Worm (Caenorhabditis elegans) whole organism, young adult: ENCODE results near the gene algn-9.

ENCODE experiments used
- B0261.1 ChIP-seq: sonication (generic microtip); optimal IDR thresholded peaks from 2 replicates; lab custom pipeline; 2016; ENCODE audit warnings: mild to moderate bottlenecking, missing genetic modification characterization, moderate library complexity, missing compliant biosample characterization
- B0336.3 ChIP-seq: fragments of 200-800 bp; sonication (Bioruptor generic); IDR thresholded peaks from 2 replicates; pipeline ENCODE4 v1.3.6; 2022; ENCODE audit warnings: missing genetic modification characterization, missing compliant biosample characterization
- F10E7.11 ChIP-seq: sonication (generic microtip); optimal IDR thresholded peaks from 2 replicates; lab custom pipeline; 2017; ENCODE audit warnings: mild to moderate bottlenecking, missing genetic modification characterization, moderate library complexity, missing compliant biosample characterization
- F52B5.7 ChIP-seq: sonication (generic microtip); optimal IDR thresholded peaks from 2 replicates; lab custom pipeline; 2016; ENCODE audit warnings: mild to moderate bottlenecking, missing genetic modification characterization, missing compliant biosample characterization
- F55B11.4 ChIP-seq: sonication (generic microtip); optimal IDR thresholded peaks from 2 replicates; lab custom pipeline; 2016; ENCODE audit warnings: missing compliant biosample characterization, missing genetic modification characterization, borderline replicate concordance; ENCODE audit not compliant: insufficient read depth
- F57C9.4 ChIP-seq: sonication (generic microtip); optimal IDR thresholded peaks from 2 replicates; lab custom pipeline; 2017; ENCODE audit warnings: mild to moderate bottlenecking, missing genetic modification characterization, missing compliant biosample characterization
- K11D2.4 ChIP-seq: fragments of 200-800 bp; sonication (Bioruptor generic); IDR thresholded peaks from 2 replicates; pipeline ENCODE4 v1.3.6; 2022; ENCODE audit warnings: missing genetic modification reagents, missing genetic modification characterization, missing compliant biosample characterization
- T07F8.4 ChIP-seq: sonication (generic microtip); optimal IDR thresholded peaks from 2 replicates; lab custom pipeline; 2016; ENCODE audit warnings: mild to moderate bottlenecking, missing genetic modification characterization, moderate library complexity, missing compliant biosample characterization
- Y67H2A.10 ChIP-seq: fragments of 200-800 bp; sonication (Bioruptor generic); conservative IDR thresholded peaks from 2 replicates; pipeline ENCODE4 v1.3.6; 2022; ENCODE audit warnings: missing genetic modification reagents, missing genetic modification characterization, missing compliant biosample characterization
- Y79H2A.3 ChIP-seq: fragments of 200-800 bp; sonication (Bioruptor generic); conservative IDR thresholded peaks from 2 replicates; pipeline ENCODE4 v1.3.6; 2022; ENCODE audit warnings: missing genetic modification reagents, missing genetic modification characterization, missing compliant biosample characterization
- ZK185.1 ChIP-seq: sonication (generic microtip); optimal IDR thresholded peaks from 2 replicates; lab custom pipeline; 2016; ENCODE audit warnings: mild to moderate bottlenecking, missing genetic modification characterization, missing compliant biosample characterization; ENCODE audit not compliant: poor library complexity, severe bottlenecking
- ama-1 ChIP-seq, 3 experiments: fragments of 150-350 bp in 1 of 3; sonication (generic microtip) in 2 of 3; optimal IDR thresholded peaks; 2 replicates each; lab custom pipeline; 2014 to 2018; ENCODE audit warnings: missing biosample characterization in 2 of 3, missing genetic modification characterization in 2 of 3, missing genetic modification reagents in 2 of 3
- atf-7 ChIP-seq: sonication (generic microtip); optimal IDR thresholded peaks from 2 replicates; lab custom pipeline; 2017; ENCODE audit warnings: mild to moderate bottlenecking, missing genetic modification characterization, missing compliant biosample characterization
- athp-1 ChIP-seq: sonication (generic microtip); optimal IDR thresholded peaks from 2 replicates; lab custom pipeline; 2017; ENCODE audit warnings: mild to moderate bottlenecking, missing genetic modification characterization, missing compliant biosample characterization
- attf-3 ChIP-seq: fragments of 200-800 bp; sonication (Bioruptor generic); conservative IDR thresholded peaks from 2 replicates; pipeline ENCODE4 v1.3.6; 2022; ENCODE audit warnings: missing genetic modification reagents, missing genetic modification characterization, missing compliant biosample characterization
- attf-5 ChIP-seq: fragments of 200-800 bp; sonication (Bioruptor generic); optimal IDR thresholded peaks from 2 replicates; lab custom pipeline; 2018; ENCODE audit warnings: mild to moderate bottlenecking, missing genetic modification characterization, missing compliant biosample characterization
- cebp-2 ChIP-seq: fragments of 200-800 bp; sonication (Bioruptor generic); IDR thresholded peaks from 2 replicates; pipeline ENCODE4 v1.3.6; 2022; ENCODE audit warnings: missing genetic modification characterization, missing compliant biosample characterization
- ceh-40 ChIP-seq: fragments of 200-800 bp; sonication (Bioruptor generic); IDR thresholded peaks from 2 replicates; pipeline ENCODE4 v1.3.6; 2022; ENCODE audit warnings: missing genetic modification characterization, missing compliant biosample characterization
- ceh-79 ChIP-seq: sonication (generic microtip); optimal IDR thresholded peaks from 2 replicates; lab custom pipeline; 2017; ENCODE audit warnings: mild to moderate bottlenecking, missing genetic modification characterization, missing compliant biosample characterization
- die-1 ChIP-seq: sonication (generic microtip); optimal IDR thresholded peaks from 2 replicates; lab custom pipeline; 2016; ENCODE audit warnings: missing genotype, mild to moderate bottlenecking, missing genetic modification characterization, missing compliant biosample characterization
- efl-1 ChIP-seq: fragments of 150-350 bp; optimal IDR thresholded peaks from 2 replicates; lab custom pipeline; 2014; ENCODE audit warnings: missing biosample characterization, missing genetic modification reagents, missing genetic modification characterization
- fkh-3 ChIP-seq: sonication (generic microtip); optimal IDR thresholded peaks from 2 replicates; lab custom pipeline; 2016; ENCODE audit warnings: mild to moderate bottlenecking, missing genetic modification characterization, missing compliant biosample characterization
- hlh-12 ChIP-seq: sonication (generic microtip); optimal IDR thresholded peaks from 2 replicates; lab custom pipeline; 2016; ENCODE audit warnings: missing genetic modification characterization, missing compliant biosample characterization
- hlh-26 ChIP-seq: fragments of 200-800 bp; sonication (Bioruptor generic); conservative IDR thresholded peaks from 2 replicates; pipeline ENCODE4 v1.3.6; 2022; ENCODE audit warnings: missing genetic modification reagents, missing genetic modification characterization, missing compliant biosample characterization
- hmg-1.2 ChIP-seq: fragments of 200-800 bp; sonication (Bioruptor generic); IDR thresholded peaks from 2 replicates; pipeline ENCODE4 v1.3.6; 2022; ENCODE audit warnings: missing genetic modification reagents, missing genetic modification characterization, missing compliant biosample characterization
- hrde-1 ChIP-seq: sonication (generic microtip); optimal IDR thresholded peaks from 2 replicates; lab custom pipeline; 2016; ENCODE audit warnings: missing genetic modification characterization, mild to moderate bottlenecking, missing compliant biosample characterization, moderate library complexity, missing genotype, missing genetic modification reagents, borderline replicate concordance
- lag-1 ChIP-seq: fragments of 200-800 bp; sonication (Bioruptor generic); IDR thresholded peaks from 2 replicates; pipeline ENCODE4 v1.3.6; 2022; ENCODE audit warnings: missing genetic modification reagents, missing genetic modification characterization, missing compliant biosample characterization
- let-526 ChIP-seq: fragments of 200-800 bp; sonication (Bioruptor generic); IDR thresholded peaks from 2 replicates; pipeline ENCODE4 v1.3.6; 2022; ENCODE audit warnings: missing genetic modification reagents, missing genetic modification characterization, missing compliant biosample characterization
- let-607 ChIP-seq, 2 experiments: fragments of 200-800 bp in 1 of 2; sonication (Bioruptor generic) in 1 of 2; sonication (generic microtip) in 1 of 2; optimal IDR thresholded peaks; 2 replicates each; lab custom pipeline; 2016 to 2018; ENCODE audit warnings: mild to moderate bottlenecking in 2 of 2, missing compliant biosample characterization in 2 of 2, missing genetic modification characterization in 2 of 2, moderate library complexity in 2 of 2, missing genotype in 1 of 2
- lin-40 ChIP-seq: sonication (generic microtip); optimal IDR thresholded peaks from 2 replicates; lab custom pipeline; 2016; ENCODE audit warnings: missing genetic modification characterization, mild to moderate bottlenecking, missing compliant biosample characterization, missing genotype, missing genetic modification reagents
- lir-1 ChIP-seq: fragments of 200-800 bp; sonication (Bioruptor generic); conservative IDR thresholded peaks from 2 replicates; pipeline ENCODE4 v1.3.6; 2022; ENCODE audit warnings: missing genetic modification reagents, missing genetic modification characterization, missing compliant biosample characterization
- mxl-1 ChIP-seq: sonication (generic microtip); optimal IDR thresholded peaks from 2 replicates; lab custom pipeline; 2016; ENCODE audit warnings: missing genetic modification characterization, missing compliant biosample characterization
- nfya-1 ChIP-seq: sonication (generic microtip); optimal IDR thresholded peaks from 2 replicates; lab custom pipeline; 2017; ENCODE audit warnings: antibody characterized with exemption, missing compliant biosample characterization, missing genetic modification characterization, borderline replicate concordance; ENCODE audit not compliant: insufficient read depth
- nfyb-1 ChIP-seq: fragments of 200-800 bp; sonication (Bioruptor generic); IDR thresholded peaks from 2 replicates; pipeline ENCODE4 v1.3.6; 2022; ENCODE audit warnings: missing genetic modification reagents, missing genetic modification characterization, missing compliant biosample characterization
- nhr-27 ChIP-seq: fragments of 200-800 bp; sonication (Bioruptor generic); optimal IDR thresholded peaks from 2 replicates; lab custom pipeline; 2018; ENCODE audit warnings: mild to moderate bottlenecking, missing genetic modification characterization, moderate library complexity, missing compliant biosample characterization
- nhr-90 ChIP-seq: sonication (generic microtip); optimal IDR thresholded peaks from 2 replicates; lab custom pipeline; 2016; ENCODE audit warnings: missing genotype, mild to moderate bottlenecking, missing genetic modification characterization, missing compliant biosample characterization
- pbrm-1 ChIP-seq: fragments of 200-800 bp; sonication (Bioruptor generic); IDR thresholded peaks from 2 replicates; pipeline ENCODE4 v1.3.6; 2022; ENCODE audit warnings: missing genetic modification reagents, missing genetic modification characterization, missing compliant biosample characterization
- rcor-1 ChIP-seq: fragments of 200-800 bp; sonication (Bioruptor generic); IDR thresholded peaks from 2 replicates; pipeline ENCODE4 v1.3.6; 2022; ENCODE audit warnings: missing genetic modification reagents, missing genetic modification characterization, missing compliant biosample characterization
- rec-8 ChIP-seq, 2 experiments: sonication (generic microtip); optimal IDR thresholded peaks; 2 replicates each; lab custom pipeline; 2016; ENCODE audit warnings: mild to moderate bottlenecking in 2 of 2, missing genetic modification characterization in 2 of 2, missing genetic modification reagents in 2 of 2, missing genotype in 2 of 2, missing biosample characterization in 1 of 2, missing compliant biosample characterization in 1 of 2, moderate library complexity in 1 of 2
- sdz-38 ChIP-seq: sonication (generic microtip); optimal IDR thresholded peaks from 2 replicates; lab custom pipeline; 2016; ENCODE audit warnings: missing genotype, missing genetic modification characterization, missing compliant biosample characterization
- xnd-1 ChIP-seq: sonication (generic microtip); optimal IDR thresholded peaks from 2 replicates; lab custom pipeline; 2016; ENCODE audit warnings: missing genotype, missing genetic modification reagents, missing genetic modification characterization, missing compliant biosample characterization
- ztf-25 ChIP-seq: fragments of 200-800 bp; sonication (Bioruptor generic); IDR thresholded peaks from 2 replicates; pipeline ENCODE4 v1.3.6; 2022; ENCODE audit warnings: missing genetic modification reagents, missing genetic modification characterization, missing compliant biosample characterization
- ztf-28 ChIP-seq: fragments of 200-800 bp; sonication (Bioruptor generic); IDR thresholded peaks from 2 replicates; pipeline ENCODE4 v1.3.6; 2022; ENCODE audit warnings: missing genetic modification reagents, missing genetic modification characterization, missing compliant biosample characterization

The algn-9 gene

ce11 chrII:10537988-10538387, 46.1 kb upstream of the algn-9 start (continued):
- TF ChIP-seq K11D2.4 (GFP tag; lab: Robert Waterston, UW) (0 out of 2 replicates have a peak, but pooled peaks have one; percentile 39), F55B11.4 (tag; lab: Kevin White, UChicago) (no peak)

DNA sequence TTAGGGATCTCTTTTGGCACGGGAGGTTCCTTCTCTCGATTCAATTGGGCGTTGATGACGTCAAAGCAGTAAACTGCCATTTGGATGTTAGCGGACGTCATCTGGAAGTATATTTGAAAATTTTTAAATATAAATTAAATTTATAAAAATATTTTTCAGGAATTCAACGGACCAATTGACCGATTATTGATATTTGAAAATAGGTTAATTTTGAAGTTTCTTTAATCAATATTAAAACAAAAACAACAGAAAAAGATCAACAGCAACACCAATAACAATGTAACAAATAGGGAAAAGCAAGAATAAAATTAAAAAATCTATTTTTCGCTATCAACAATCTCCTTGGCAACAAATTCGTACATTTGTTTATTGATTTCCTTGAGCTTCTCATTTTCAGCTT, 44.9 kb upstream of the algn-9 start, which contains the start of gene R166.3:
TSS of gene R166.3 (minus strand) at position 101 of the 400 bp plus-strand sequence.
- TF ChIP-seq hrde-1: peak; percentile 5
- TF ChIP-seq ZK185.1: no peak
- TF ChIP-seq, all 124 proteins: peak for 1

DNA sequence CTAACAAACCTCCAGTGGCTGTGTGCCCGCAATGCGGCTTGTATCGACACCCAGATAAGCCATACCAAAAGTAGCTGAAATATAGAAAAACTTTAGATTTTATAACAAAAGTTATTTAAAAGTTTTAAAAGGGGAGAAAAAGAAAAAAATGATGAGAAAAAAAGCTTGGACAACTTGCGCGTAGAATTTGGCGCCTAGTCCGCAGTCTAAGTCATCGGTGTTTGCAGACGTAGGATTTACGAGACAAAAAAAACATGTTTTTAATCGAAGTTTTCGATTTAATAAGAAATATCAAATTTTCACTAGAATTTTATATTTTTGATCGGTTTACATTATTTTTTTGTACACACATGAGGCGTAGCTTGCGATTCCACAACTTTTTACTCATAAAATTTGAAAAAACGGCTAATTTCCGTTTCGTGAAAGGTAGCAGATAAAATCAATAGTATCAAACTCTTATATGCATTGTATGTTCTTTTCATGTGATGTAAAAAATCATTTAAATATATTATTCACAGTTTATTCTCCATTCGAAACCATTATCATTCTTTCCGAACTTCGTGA, 42.1 kb upstream of the algn-9 start, which contains the start of gene pro-1:
TSS of gene pro-1 (minus strand) at position 74 of the 564 bp plus-strand sequence.
- TF ChIP-seq ceh-79 (tag; lab: Kevin White, UChicago): peak; percentile 74
- TF ChIP-seq B0261.1 (tag; lab: Kevin White, UChicago): peak; percentile 18
- TF ChIP-seq lin-40 (tag; lab: Kevin White, UChicago): peak; percentile 85
- TF ChIP-seq attf-5: peak; percentile 91
- no peak for TF ChIP-seq lag-1 (GFP tag; lab: Robert Waterston, UW)
- TF ChIP-seq Y79H2A.3 (GFP tag; lab: Robert Waterston, UW): 0 out of 2 replicates have a peak, but pooled peaks have one; percentile 7
- TF ChIP-seq rcor-1: peak; percentile 52; the same call in 1 of the 2 replicates
- peak; percentile 86 for TF ChIP-seq F52B5.7 (tag; lab: Kevin White, UChicago)
- peak; percentile 99 for TF ChIP-seq athp-1 (tag; lab: Kevin White, UChicago)
- TF ChIP-seq ceh-40 (GFP tag; lab: Robert Waterston, UW): peak; percentile 80
- TF ChIP-seq hlh-12 (tag; lab: Kevin White, UChicago): no peak
- 0 out of 2 replicates have a peak, but pooled peaks have one; percentile 7 for TF ChIP-seq ztf-25 (GFP tag; lab: Robert Waterston, UW)
- no peak for TF ChIP-seq hrde-1
- TF ChIP-seq let-526: peak; percentile 84
- peak; percentile 81 for TF ChIP-seq atf-7 (tag; lab: Kevin White, UChicago)
- TF ChIP-seq efl-1: no peak
- peak; percentile 36 for TF ChIP-seq F57C9.4 (tag; lab: Kevin White, UChicago)
- no peak for TF ChIP-seq sdz-38
- TF ChIP-seq nhr-90 (tag; lab: Kevin White, UChicago): no peak
- TF ChIP-seq attf-3: peak; percentile 36; the same call in 1 of the 2 replicates
- TF ChIP-seq xnd-1 (tag; lab: Kevin White, UChicago): no peak
- peak; percentile 60 for TF ChIP-seq lir-1 (GFP tag; lab: Robert Waterston, UW)
- no peak for TF ChIP-seq T07F8.4 (tag; lab: Kevin White, UChicago)
- peak; percentile 72 for TF ChIP-seq cebp-2 (GFP tag; lab: Robert Waterston, UW)
- no peak for TF ChIP-seq die-1 (tag; lab: Kevin White, UChicago)
- TF ChIP-seq B0336.3 (GFP tag; lab: Robert Waterston, UW): peak; percentile 4; the same call in 1 of the 2 replicates
- TF ChIP-seq rec-8 (tag; optimal IDR thresholded peaks at IDR 0.05; lab: Kevin White, UChicago): no peak
- TF ChIP-seq let-607 (tag; optimal IDR thresholded peaks at IDR 0.05; lab: Kevin White, UChicago): peak; percentile 35 to 53
- peak; percentile 81 for TF ChIP-seq ama-1 (optimal IDR thresholded peaks at IDR 0.05; lab: Kevin White, UChicago)
- peak in 1 of 2 experiments; percentile 30 for TF ChIP-seq ama-1 (GFP tag; optimal IDR thresholded peaks at IDR 0.05; lab: Kevin White, UChicago)
- TF ChIP-seq nfya-1 (tag; lab: Kevin White, UChicago): no peak
- peak; percentile 45; the same call in 1 of the 2 replicates for TF ChIP-seq ztf-28
- peak; percentile 94 for TF ChIP-seq pbrm-1 (GFP tag; lab: Robert Waterston, UW)
- TF ChIP-seq nfyb-1 (GFP tag; lab: Robert Waterston, UW): peak; percentile 98
- TF ChIP-seq F10E7.11: peak; percentile 76
- TF ChIP-seq hlh-26: no peak
- TF ChIP-seq Y67H2A.10 (GFP tag; lab: Robert Waterston, UW): peak; percentile 82
- peak; percentile 17 for TF ChIP-seq fkh-3 (tag; lab: Kevin White, UChicago)
- no peak for TF ChIP-seq mxl-1 (tag; lab: Kevin White, UChicago)
- peak; percentile 86 for TF ChIP-seq K11D2.4 (GFP tag; lab: Robert Waterston, UW)
- peak; percentile 12 for TF ChIP-seq nhr-27 (tag; lab: Kevin White, UChicago)
- peak; percentile 57 for TF ChIP-seq hmg-1.2
